Fruit fly (Drosophila melanogaster) whole organism, embryonic: ENCODE measurements around the gene AMPdeam.

Source experiments
- BEAF-32 ChIP-seq: fragments of 200-800 bp; sonication (Bioruptor generic); optimal IDR thresholded peaks from 3 replicates; lab custom pipeline; 2017; ENCODE audit warnings: missing biosample characterization, missing genetic modification characterization, mild to moderate bottlenecking, moderate library complexity, missing genetic modification reagents
- CG10147 ChIP-seq: fragments of 200-800 bp; sonication (Bioruptor generic); optimal IDR thresholded peaks from 2 replicates; lab custom pipeline; 2019; ENCODE audit warnings: missing biosample characterization, mild to moderate bottlenecking, missing genetic modification characterization, moderate library complexity
- CG1024 ChIP-seq: fragments of 200-800 bp; sonication (Bioruptor generic); IDR thresholded peaks from 2 replicates; pipeline ENCODE4 v1.3.6; 2022; ENCODE audit warnings: missing biosample characterization, missing genetic modification characterization
- CG10959 ChIP-seq: fragments of 200-800 bp; sonication (Bioruptor generic); IDR thresholded peaks from 2 replicates; pipeline ENCODE4 v1.3.6; 2022; ENCODE audit warnings: missing biosample characterization, missing genetic modification characterization
- CG12744 ChIP-seq: fragments of 200-800 bp; sonication (Bioruptor generic); optimal IDR thresholded peaks from 2 replicates; lab custom pipeline; 2016; ENCODE audit warnings: missing biosample characterization, missing genetic modification characterization
- CG13296 ChIP-seq: fragments of 200-800 bp; sonication (Bioruptor generic); optimal IDR thresholded peaks from 3 replicates; lab custom pipeline; 2018; ENCODE audit warnings: missing biosample characterization, mild to moderate bottlenecking, missing genetic modification characterization
- CG15514 ChIP-seq: fragments of 200-800 bp; sonication (Bioruptor generic); optimal IDR thresholded peaks from 3 replicates; lab custom pipeline; 2017; ENCODE audit warnings: missing biosample characterization, missing genetic modification characterization, mild to moderate bottlenecking, moderate library complexity, missing genetic modification reagents
- CG15696 ChIP-seq: fragments of 200-800 bp; sonication (Bioruptor generic); optimal IDR thresholded peaks from 2 replicates; lab custom pipeline; 2019; ENCODE audit warnings: missing biosample characterization, mild to moderate bottlenecking, missing genetic modification characterization, moderate library complexity
- CG1602 ChIP-seq: fragments of 200-800 bp; sonication (Bioruptor generic); optimal IDR thresholded peaks from 3 replicates; lab custom pipeline; 2016; ENCODE audit warnings: missing biosample characterization, missing genetic modification characterization
- CG16779 ChIP-seq: fragments of 200-800 bp; sonication (Bioruptor generic); IDR thresholded peaks from 2 replicates; pipeline ENCODE4 v1.3.6; 2022; ENCODE audit warnings: missing biosample characterization, missing genetic modification characterization
- CG17802 ChIP-seq: fragments of 200-800 bp; sonication (Bioruptor generic); optimal IDR thresholded peaks from 2 replicates; lab custom pipeline; 2018; ENCODE audit warnings: missing biosample characterization, mild to moderate bottlenecking, missing genetic modification characterization, moderate library complexity
- CG1832 ChIP-seq: fragments of 200-800 bp; sonication (Bioruptor generic); optimal IDR thresholded peaks from 2 replicates; lab custom pipeline; 2017; ENCODE audit warnings: missing biosample characterization, mild to moderate bottlenecking, missing genetic modification characterization, inconsistent platforms
- CG3726 ChIP-seq: fragments of 200-800 bp; sonication (Bioruptor generic); IDR thresholded peaks from 3 replicates; pipeline ENCODE4, ENCODE4 v1.3.6; 2022; ENCODE audit warnings: missing biosample characterization, missing genetic modification characterization
- CG3995 ChIP-seq: fragments of 200-800 bp; sonication (Bioruptor generic); optimal IDR thresholded peaks from 3 replicates; lab custom pipeline; 2016; ENCODE audit warnings: missing biosample characterization, missing genetic modification characterization
- CG6654 ChIP-seq: fragments of 200-800 bp; sonication (Bioruptor generic); optimal IDR thresholded peaks from 2 replicates; lab custom pipeline; 2017; ENCODE audit warnings: missing biosample characterization, mild to moderate bottlenecking, missing genetic modification characterization
- CG8290 ChIP-seq, 3 experiments: fragments of 200-800 bp; sonication (Bioruptor generic); optimal IDR thresholded peaks; 2 replicates each; lab custom pipeline; 2016 to 2019; ENCODE audit warnings: missing biosample characterization in 3 of 3, missing genetic modification characterization in 3 of 3, mild to moderate bottlenecking in 2 of 3, moderate library complexity in 1 of 3
- CG8924 ChIP-seq: fragments of 200-800 bp; optimal IDR thresholded peaks from 3 replicates; lab custom pipeline; 2019; ENCODE audit warnings: missing biosample characterization, mild to moderate bottlenecking, missing genetic modification characterization, moderate library complexity
- CG9797 ChIP-seq: fragments of 200-800 bp; sonication (Bioruptor generic); optimal IDR thresholded peaks from 3 replicates; lab custom pipeline; 2018; ENCODE audit warnings: missing biosample characterization, mild to moderate bottlenecking, missing genetic modification characterization
- CG9817 ChIP-seq: fragments of 200-800 bp; sonication (Bioruptor generic); optimal IDR thresholded peaks from 2 replicates; lab custom pipeline; 2018; ENCODE audit warnings: missing biosample characterization, mild to moderate bottlenecking, missing genetic modification characterization, moderate library complexity
- E2f2 ChIP-seq: fragments of 200-800 bp; sonication (Bioruptor generic); IDR thresholded peaks from 2 replicates; pipeline ENCODE4 v1.3.6; 2022; ENCODE audit warnings: missing biosample characterization, missing genetic modification characterization
- Ets97D ChIP-seq: fragments of 200-800 bp; sonication (Bioruptor generic); optimal IDR thresholded peaks from 3 replicates; lab custom pipeline; 2016; ENCODE audit warnings: missing biosample characterization, missing genetic modification characterization
- Hmx ChIP-seq: fragments of 200-800 bp; sonication (Bioruptor generic); optimal IDR thresholded peaks from 2 replicates; lab custom pipeline; 2016; ENCODE audit warnings: missing biosample characterization, missing genetic modification characterization
- Max ChIP-seq: fragments of 200-800 bp; sonication (Bioruptor generic); optimal IDR thresholded peaks from 2 replicates; lab custom pipeline; 2016; ENCODE audit warnings: missing biosample characterization, mild to moderate bottlenecking, missing genetic modification characterization
- Meics ChIP-seq: fragments of 200-800 bp; sonication (Bioruptor generic); optimal IDR thresholded peaks from 2 replicates; lab custom pipeline; 2017; ENCODE audit warnings: missing biosample characterization, mild to moderate bottlenecking, missing genetic modification characterization
- Oaz ChIP-seq: fragments of 200-800 bp; sonication (Bioruptor generic); IDR thresholded peaks from 2 replicates; pipeline ENCODE4 v1.3.6; 2022; ENCODE audit warnings: missing biosample characterization, missing genetic modification characterization
- PHDP ChIP-seq: fragments of 200-800 bp; sonication (Bioruptor generic); optimal IDR thresholded peaks from 3 replicates; lab custom pipeline; 2018; ENCODE audit warnings: missing biosample characterization, mild to moderate bottlenecking, missing genetic modification characterization, moderate library complexity
- Ptx1 ChIP-seq: fragments of 200-800 bp; sonication (Bioruptor generic); IDR thresholded peaks from 2 replicates; pipeline ENCODE4 v1.3.6; 2022; ENCODE audit warnings: missing biosample characterization, missing genetic modification characterization
- Rfx ChIP-seq: fragments of 200-800 bp; sonication (Bioruptor generic); IDR thresholded peaks from 2 replicates; pipeline ENCODE4 v1.3.6; 2022; ENCODE audit warnings: missing biosample characterization, missing genetic modification characterization
- Sin3A ChIP-seq: fragments of >200 bp; optimal IDR thresholded peaks from 2 replicates; lab custom pipeline; 2018
- Sox102F ChIP-seq: fragments of 200-800 bp; sonication (Bioruptor generic); optimal IDR thresholded peaks from 2 replicates; lab custom pipeline; 2018; ENCODE audit warnings: missing biosample characterization, mild to moderate bottlenecking, missing genetic modification characterization, moderate library complexity
- Sry-δ ChIP-seq: fragments of 200-800 bp; sonication (Bioruptor generic); optimal IDR thresholded peaks from 2 replicates; lab custom pipeline; 2016; ENCODE audit warnings: missing biosample characterization, missing genetic modification characterization
- YL-1 ChIP-seq: fragments of 200-800 bp; sonication (Bioruptor generic); optimal IDR thresholded peaks from 3 replicates; lab custom pipeline; 2017; ENCODE audit warnings: missing biosample characterization, mild to moderate bottlenecking, missing genetic modification characterization
- cas ChIP-seq: fragments of 200-800 bp; sonication (Bioruptor generic); IDR thresholded peaks from 2 replicates; pipeline ENCODE4 v1.3.6; 2022; ENCODE audit warnings: missing biosample characterization, missing genetic modification characterization
- crol ChIP-seq: fragments of 200-800 bp; sonication (Bioruptor generic); IDR thresholded peaks from 2 replicates; pipeline ENCODE4 v1.3.6; 2022; ENCODE audit warnings: missing biosample characterization, missing genetic modification characterization
- fd3F ChIP-seq: fragments of 200-800 bp; sonication (Bioruptor generic); optimal IDR thresholded peaks from 2 replicates; lab custom pipeline; 2018; ENCODE audit warnings: missing biosample characterization, mild to moderate bottlenecking, missing genetic modification characterization, moderate library complexity
- fru ChIP-seq: fragments of >200 bp; optimal IDR thresholded peaks from 2 replicates; lab custom pipeline; 2017
- gcm ChIP-seq: fragments of 200-800 bp; sonication (Bioruptor generic); optimal IDR thresholded peaks from 2 replicates; lab custom pipeline; 2019; ENCODE audit warnings: missing biosample characterization, mild to moderate bottlenecking, missing genetic modification characterization, moderate library complexity
- gsb-n ChIP-seq: fragments of 200-800 bp; sonication (Bioruptor generic); optimal IDR thresholded peaks from 3 replicates; lab custom pipeline; 2018; ENCODE audit warnings: missing biosample characterization, mild to moderate bottlenecking, missing genetic modification characterization
- lmd ChIP-seq: fragments of 200-800 bp; sonication (Bioruptor generic); IDR thresholded peaks from 2 replicates; pipeline ENCODE4 v1.3.6; 2022; ENCODE audit warnings: missing biosample characterization, missing genetic modification characterization
- lov ChIP-seq, 2 experiments: fragments of 200-800 bp in 1 of 2; fragments of >200 bp in 1 of 2; sonication (Bioruptor generic) in 1 of 2; IDR thresholded peaks in 1 of 2; optimal IDR thresholded peaks in 1 of 2; 2 replicates in 1 of 2; 3 replicates in 1 of 2; pipeline versions ENCODE4 v1.3.6 to Lab custom; 2017 to 2022; ENCODE audit warnings: missing biosample characterization in 1 of 2, missing genetic modification characterization in 1 of 2
- odd ChIP-seq: fragments of 200-800 bp; sonication (Bioruptor generic); optimal IDR thresholded peaks from 2 replicates; lab custom pipeline; 2017; ENCODE audit warnings: missing biosample characterization, mild to moderate bottlenecking, missing genetic modification characterization
- org-1 ChIP-seq: fragments of 200-800 bp; sonication (Bioruptor generic); optimal IDR thresholded peaks from 2 replicates; lab custom pipeline; 2017; ENCODE audit warnings: missing biosample characterization, missing genetic modification characterization
- prd ChIP-seq, 3 experiments: fragments of >200 bp in 2 of 3; fragments of 200-800 bp in 1 of 3; sonication (Bioruptor generic) in 1 of 3; optimal IDR thresholded peaks in 2 of 3; IDR thresholded peaks in 1 of 3; 2 replicates in 2 of 3; 3 replicates in 1 of 3; pipeline versions ENCODE4 v1.3.6 to Lab custom; 2017 to 2022; ENCODE audit warnings: missing biosample characterization in 1 of 3, missing genetic modification characterization in 1 of 3
- ro ChIP-seq: fragments of 200-800 bp; sonication (Bioruptor generic); IDR thresholded peaks from 2 replicates; pipeline ENCODE4 v1.3.6; 2022; ENCODE audit warnings: missing biosample characterization, missing genetic modification characterization
- sob ChIP-seq: fragments of 200-800 bp; sonication (Bioruptor generic); IDR thresholded peaks from 2 replicates; pipeline ENCODE4 v1.3.6; 2022; ENCODE audit warnings: missing biosample characterization, missing genetic modification characterization
- sug ChIP-seq: fragments of 200-800 bp; optimal IDR thresholded peaks from 2 replicates; lab custom pipeline; 2019; ENCODE audit warnings: missing biosample characterization, mild to moderate bottlenecking, missing genetic modification characterization, moderate library complexity
- vfl ChIP-seq: fragments of 200-800 bp; sonication (Bioruptor generic); optimal IDR thresholded peaks from 2 replicates; lab custom pipeline; 2016; ENCODE audit warnings: missing biosample characterization, missing genetic modification characterization
- wor ChIP-seq: fragments of 200-800 bp; sonication (Bioruptor generic); IDR thresholded peaks from 2 replicates; pipeline ENCODE4 v1.3.6; 2022; ENCODE audit warnings: missing biosample characterization, missing genetic modification characterization

AMPdeam gene

dm6 chrX:13791011-13791410 lies 54.7 kb downstream of the AMPdeam start, which contains the start of gene CG10993:
Gene CG10993 (minus strand): TSS chrX:13791111.
- TF ChIP-seq CG13296 (GFP tag; lab: Kevin White, UChicago) (no peak), CG15696 (tag; lab: Kevin White, UChicago) (no peak), ro (GFP tag; lab: Robert Waterston, UW) (no peak), prd (optimal IDR thresholded peaks at IDR 0.05; lab: Kevin White, UChicago) (no peak), prd (GFP tag; IDR thresholded peaks at IDR 0.05; lab: Robert Waterston, UW) (no peak), PHDP (tag; lab: Kevin White, UChicago) (no peak), gsb-n (tag; lab: Kevin White, UChicago) (no peak), odd (GFP tag; lab: Kevin White, UChicago) (no peak), Max (GFP tag; lab: Kevin White, UChicago) (no peak), CG1024 (GFP tag; lab: Robert Waterston, UW) (no peak), gcm (GFP tag; lab: Kevin White, UChicago) (no peak), Ets97D (GFP tag; lab: Kevin White, UChicago) (no peak), cas (GFP tag; lab: Robert Waterston, UW) (no peak), YL-1 (GFP tag; lab: Kevin White, UChicago) (no peak), CG1602 (GFP tag; lab: Kevin White, UChicago) (no peak), Ptx1 (GFP tag; lab: Robert Waterston, UW) (no peak), Oaz (no peak)

DNA sequence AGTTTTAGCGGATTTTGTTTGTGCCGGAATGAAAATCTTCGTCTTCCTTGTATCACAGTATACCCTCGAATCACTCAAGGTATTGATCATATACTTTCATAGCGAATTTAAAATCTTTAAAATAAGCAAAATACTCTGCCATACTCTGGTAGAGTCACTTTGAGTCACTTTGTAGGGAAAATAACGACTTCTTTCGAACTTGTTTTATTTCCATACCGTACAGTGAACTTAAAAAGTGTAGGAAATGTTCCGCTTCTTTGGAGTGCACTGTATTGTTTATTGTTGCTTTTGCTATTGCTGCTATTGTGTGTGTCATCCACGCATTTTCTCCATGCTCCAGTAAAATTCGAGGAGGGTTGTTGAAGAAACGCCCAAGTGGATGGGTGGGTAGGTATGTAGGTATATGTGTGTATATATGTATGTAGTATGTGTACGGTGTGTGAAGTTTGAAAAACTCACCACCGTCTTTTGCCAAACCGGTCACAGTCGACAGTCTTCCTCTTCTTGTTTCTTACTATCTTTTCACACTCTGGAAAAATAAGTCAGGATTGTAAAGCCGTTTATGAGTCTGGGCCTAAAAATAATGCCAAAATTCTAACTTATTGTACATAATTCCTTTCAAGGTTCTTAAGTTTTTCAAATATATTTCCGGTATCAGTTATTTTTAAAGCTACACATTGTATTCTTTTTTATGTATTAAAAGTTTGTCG lies 56.5 kb downstream of the AMPdeam start:
- no peak for TF ChIP-seq wor (GFP tag; lab: Robert Waterston, UW)
- TF ChIP-seq CG15514 (GFP tag; lab: Kevin White, UChicago): peak; percentile 33
- no peak for TF ChIP-seq CG9797 (GFP tag; lab: Kevin White, UChicago)
- peak; percentile 17 for TF ChIP-seq CG9817 (tag; lab: Kevin White, UChicago)
- no peak for TF ChIP-seq lov (optimal IDR thresholded peaks at IDR 0.05; lab: Kevin White, UChicago)
- TF ChIP-seq lov (GFP tag; IDR thresholded peaks at IDR 0.05; lab: Robert Waterston, UW): no peak
- TF ChIP-seq CG16779 (GFP tag; lab: Robert Waterston, UW): no peak
- TF ChIP-seq sug (tag; lab: Kevin White, UChicago): peak; percentile 20
- no peak for TF ChIP-seq vfl (GFP tag; lab: Kevin White, UChicago)
- TF ChIP-seq CG10959: no peak
- TF ChIP-seq fru: no peak
- no peak for TF ChIP-seq CG1602 (GFP tag; lab: Kevin White, UChicago)
- TF ChIP-seq org-1: peak; percentile 16
- TF ChIP-seq crol (GFP tag; lab: Robert Waterston, UW): no peak
- no peak for TF ChIP-seq sob
- no peak for TF ChIP-seq Sry-δ
- peak; percentile 52 for TF ChIP-seq Sox102F (GFP tag; lab: Kevin White, UChicago)
- TF ChIP-seq CG1832 (GFP tag; lab: Kevin White, UChicago): no peak
- TF ChIP-seq CG6654 (GFP tag; lab: Kevin White, UChicago): peak; percentile 15
- TF ChIP-seq BEAF-32 (GFP tag; lab: Kevin White, UChicago): no peak
- TF ChIP-seq Rfx (GFP tag; lab: Robert Waterston, UW): 0 out of 2 replicates have a peak, but pooled peaks have one; percentile 11
- peak; percentile 35 for TF ChIP-seq Meics (GFP tag; lab: Kevin White, UChicago)
- no peak for TF ChIP-seq CG17802
- no peak for TF ChIP-seq Sin3A (lab: Kevin White, UChicago)
- TF ChIP-seq CG3995 (GFP tag; lab: Kevin White, UChicago): peak; percentile 17
- TF ChIP-seq Hmx (GFP tag; lab: Kevin White, UChicago): no peak
- no peak for TF ChIP-seq CG3726 (GFP tag; lab: Robert Waterston, UW)
- peak; percentile 49 for TF ChIP-seq CG8924 (tag; lab: Kevin White, UChicago)
- TF ChIP-seq fd3F: no peak
- peak; percentile 17 for TF ChIP-seq CG10147 (GFP tag; lab: Kevin White, UChicago)
- TF ChIP-seq CG12744: no peak
- TF ChIP-seq lmd (GFP tag; lab: Robert Waterston, UW): peak; percentile 44; the same call in 1 of the 2 replicates
- no peak for TF ChIP-seq CG8290 (GFP tag; optimal IDR thresholded peaks at IDR 0.05; lab: Kevin White, UChicago)
- peak in 1 of 2 experiments; percentile 39 for TF ChIP-seq CG8290 (tag; optimal IDR thresholded peaks at IDR 0.05; lab: Kevin White, UChicago)
- TF ChIP-seq E2f2 (GFP tag; lab: Robert Waterston, UW): 0 out of 2 replicates have a peak, but pooled peaks have one; percentile 9
